Worm (Caenorhabditis elegans) whole organism, mixed stage, embryonic: ENCODE results near the gene tag-51.

ENCODE experiments used
- blmp-1 ChIP-seq: fragments of 150-350 bp; optimal IDR thresholded peaks from 2 replicates; lab custom pipeline; 2014; ENCODE audit warnings: missing biosample characterization, missing genetic modification characterization
- elt-1 ChIP-seq: sonication (generic microtip); optimal IDR thresholded peaks from 2 replicates; lab custom pipeline; 2017; ENCODE audit warnings: missing genetic modification characterization, mild to moderate bottlenecking, missing compliant biosample characterization, antibody characterized with exemption, moderate library complexity, borderline replicate concordance; ENCODE audit not compliant: insufficient read depth
- elt-3 ChIP-seq: fragments of 150-350 bp; optimal IDR thresholded peaks from 2 replicates; lab custom pipeline; 2014; ENCODE audit warnings: missing biosample characterization, missing genetic modification characterization
- lin-13 ChIP-seq: fragments of 150-350 bp; optimal IDR thresholded peaks from 2 replicates; lab custom pipeline; 2014; ENCODE audit warnings: missing biosample characterization, missing genetic modification characterization
- mab-5 ChIP-seq: fragments of 150-350 bp; optimal IDR thresholded peaks from 2 replicates; lab custom pipeline; 2014; ENCODE audit warnings: missing biosample characterization, missing genetic modification characterization
- nhr-12 ChIP-seq: fragments of 150-350 bp; optimal IDR thresholded peaks from 2 replicates; lab custom pipeline; 2014; ENCODE audit warnings: missing biosample characterization, missing genetic modification characterization
- nhr-237 ChIP-seq: fragments of 150-350 bp; optimal IDR thresholded peaks from 2 replicates; lab custom pipeline; 2014; ENCODE audit warnings: missing biosample characterization, missing genetic modification characterization
- nhr-28 ChIP-seq: fragments of 150-350 bp; optimal IDR thresholded peaks from 2 replicates; lab custom pipeline; 2014; ENCODE audit warnings: missing biosample characterization, missing genetic modification characterization
- nhr-76 ChIP-seq: sonication (generic microtip); optimal IDR thresholded peaks from 2 replicates; lab custom pipeline; 2017; ENCODE audit warnings: missing biosample characterization, missing genetic modification characterization
- sem-2 ChIP-seq: fragments of 200-800 bp; sonication (Bioruptor generic); optimal IDR thresholded peaks from 2 replicates; lab custom pipeline; 2018; ENCODE audit warnings: mild to moderate bottlenecking, missing genetic modification characterization, missing compliant biosample characterization
- snpc-4 ChIP-seq: fragments of 150-350 bp; optimal IDR thresholded peaks from 2 replicates; lab custom pipeline; 2014; ENCODE audit warnings: missing biosample characterization, missing genetic modification characterization
- unc-39 ChIP-seq: fragments of 150-350 bp; optimal IDR thresholded peaks from 2 replicates; lab custom pipeline; 2014; ENCODE audit warnings: missing biosample characterization, missing genetic modification characterization
- unc-62 ChIP-seq: fragments of 150-350 bp; optimal IDR thresholded peaks from 2 replicates; lab custom pipeline; 2014; ENCODE audit warnings: missing biosample characterization, missing genetic modification reagents, missing genetic modification characterization
- ztf-11 ChIP-seq: fragments of 150-350 bp; optimal IDR thresholded peaks from 2 replicates; lab custom pipeline; 2014; ENCODE audit warnings: missing biosample characterization, missing genetic modification characterization

ce11 chrIII:868866-869265 is 14.8 kb downstream of the tag-51 start:
- TF ChIP-seq lin-13 (tag; lab: Kevin White, UChicago): no peak
- no peak for TF ChIP-seq elt-3 (tag; lab: Kevin White, UChicago)
- no peak for TF ChIP-seq ztf-11 (tag; lab: Kevin White, UChicago)
- no peak for TF ChIP-seq unc-62 (GFP tag; lab: Kevin White, UChicago)
- TF ChIP-seq elt-1 (tag; lab: Kevin White, UChicago): no peak
- TF ChIP-seq nhr-237 (tag; lab: Kevin White, UChicago): no peak
- no peak for TF ChIP-seq nhr-76 (tag; lab: Kevin White, UChicago)
- TF ChIP-seq sem-2 (GFP tag; lab: Kevin White, UChicago): no peak
- TF ChIP-seq unc-39: no peak
- TF ChIP-seq nhr-28 (tag; lab: Kevin White, UChicago): no peak
- TF ChIP-seq nhr-12 (tag; lab: Kevin White, UChicago): no peak
- no peak for TF ChIP-seq snpc-4 (tag; lab: Kevin White, UChicago)
- no peak for TF ChIP-seq mab-5 (tag; lab: Kevin White, UChicago)
- TF ChIP-seq blmp-1 (tag; lab: Kevin White, UChicago): no peak
